Worm (Caenorhabditis elegans): ENCODE measurements around the gene Y49A3A.3.

Gene Y49A3A.3

DNA sequence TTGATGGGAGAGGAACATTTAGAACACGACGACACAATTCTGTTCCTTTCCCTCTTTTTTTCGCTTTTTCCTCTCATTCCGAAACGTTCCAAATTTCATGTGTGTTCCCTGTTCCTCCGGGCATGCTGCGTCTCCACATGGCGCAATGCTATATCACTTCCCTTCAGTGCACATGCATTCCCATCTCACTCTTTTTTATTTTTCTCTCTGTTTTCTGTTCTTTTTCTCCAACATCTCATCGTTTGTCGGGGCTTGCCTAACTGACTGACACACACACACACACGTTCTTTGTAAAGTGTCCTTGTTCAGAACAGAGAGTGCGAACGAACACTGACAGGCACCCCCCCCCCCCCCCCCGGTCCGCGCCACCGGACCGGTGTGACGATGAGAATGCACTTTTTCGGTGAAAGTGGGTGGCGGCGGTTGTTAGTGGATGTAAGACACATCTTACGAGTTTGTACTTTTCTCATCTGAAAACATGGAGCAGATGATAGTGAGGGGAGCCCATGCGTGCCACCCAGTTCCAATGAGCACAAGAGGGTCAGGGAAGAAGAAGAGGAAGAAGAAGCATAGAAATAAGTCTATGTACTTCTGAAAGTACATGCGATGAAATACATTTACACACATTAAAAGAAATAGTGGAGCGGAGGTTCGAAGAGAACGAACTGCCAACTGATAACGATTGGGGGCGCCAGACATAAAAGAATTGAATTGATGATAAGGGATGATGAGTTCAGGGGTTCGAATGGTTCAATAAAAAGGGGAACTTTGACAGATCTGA lies 14.3 kb downstream of the Y49A3A.3 start:
- TF ChIP-seq ceh-27 (GFP tag; optimal IDR thresholded peaks at IDR 0.05) (peak; percentile 55), cebp-2 (GFP tag; IDR thresholded peaks at IDR 0.05) (no peak), ztf-3 (GFP tag; optimal IDR thresholded peaks at IDR 0.05) (no peak), die-1 (tag; optimal IDR thresholded peaks at IDR 0.05) (no peak), tbx-9 (tag; optimal IDR thresholded peaks at IDR 0.05; ENCODE audit: borderline replicate concordance) (no peak), let-526 (GFP tag; IDR thresholded peaks at IDR 0.05) (no peak), ztf-26 (tag; optimal IDR thresholded peaks at IDR 0.05) (no peak), snpc-4 (GFP tag; optimal IDR thresholded peaks at IDR 0.05) (no peak), snpc-4 (tag; optimal IDR thresholded peaks at IDR 0.05) (peak in 1 of 4 experiments; percentile 28), ceh-91 (GFP tag; IDR thresholded peaks at IDR 0.05) (no peak), him-1 (tag; optimal IDR thresholded peaks at IDR 0.05) (no peak), dpl-1 (GFP tag; optimal IDR thresholded peaks at IDR 0.05) (no peak), tbp1 (GFP tag; optimal IDR thresholded peaks at IDR 0.05) (no peak), F37B4.10 (GFP tag; IDR thresholded peaks at IDR 0.05) (no peak), snpc-1.3 (tag; optimal IDR thresholded peaks at IDR 0.05; ENCODE audit: insufficient read depth) (no peak), Y79H2A.3 (GFP tag; conservative IDR thresholded peaks at IDR 0.05) (no peak), egrh-3 (GFP tag; IDR thresholded peaks at IDR 0.05) (peak; percentile 78; the same call in 1 of the 2 replicates), ztf-6 (GFP tag; IDR thresholded peaks at IDR 0.05) (no peak), zim-3 (tag; optimal IDR thresholded peaks at IDR 0.05) (no peak), nhr-27 (tag; optimal IDR thresholded peaks at IDR 0.05) (no peak), ztf-18 (tag; optimal IDR thresholded peaks at IDR 0.05) (no peak), lsl-1 (GFP tag; optimal IDR thresholded peaks at IDR 0.05) (no peak), hmg-1.2 (GFP tag; IDR thresholded peaks at IDR 0.05) (peak; percentile 83), nhr-179 (tag; optimal IDR thresholded peaks at IDR 0.05) (no peak), somi-1 (GFP tag; optimal IDR thresholded peaks at IDR 0.05) (peak; percentile 50), sea-2 (GFP tag; IDR thresholded peaks at IDR 0.05) (no peak), ccch-3 (GFP tag; optimal IDR thresholded peaks at IDR 0.05) (no peak), attf-6 (GFP tag; IDR thresholded peaks at IDR 0.05) (no peak), aptf-2 (GFP tag; conservative IDR thresholded peaks at IDR 0.05) (no peak), B0261.1 (tag; optimal IDR thresholded peaks at IDR 0.05) (no peak), gei-17 (GFP tag; optimal IDR thresholded peaks at IDR 0.05) (no peak), dox-1 (GFP tag; IDR thresholded peaks at IDR 0.05) (peak; percentile 45; the same call in 1 of the 2 replicates), F10E7.11 (tag; optimal IDR thresholded peaks at IDR 0.05) (no peak), rec-8 (tag; optimal IDR thresholded peaks at IDR 0.05) (no peak), unc-62 (GFP tag; optimal IDR thresholded peaks at IDR 0.05) (no peak), atf-7 (tag; optimal IDR thresholded peaks at IDR 0.05) (no peak), F23B12.7 (tag; optimal IDR thresholded peaks at IDR 0.05; ENCODE audit: insufficient read depth) (no peak), ceh-58 (GFP tag; IDR thresholded peaks at IDR 0.05) (no peak), lsy-27 (tag; optimal IDR thresholded peaks at IDR 0.05; ENCODE audit: borderline replicate concordance, insufficient read depth) (no peak), zfh-2 (GFP tag; conservative IDR thresholded peaks at IDR 0.05) (peak; percentile 98), Y56A3A.18 (GFP tag; IDR thresholded peaks at IDR 0.05) (no peak), C06A6.2 (GFP tag; conservative IDR thresholded peaks at IDR 0.05) (0 out of 2 replicates have a peak, but pooled peaks have one; percentile 24), ZK185.1 (tag; optimal IDR thresholded peaks at IDR 0.05; ENCODE audit: poor library complexity, severe bottlenecking) (no peak), F33H1.4 (GFP tag; IDR thresholded peaks at IDR 0.05) (no peak), mxl-1 (tag; optimal IDR thresholded peaks at IDR 0.05) (no peak), lin-54 (GFP tag; optimal IDR thresholded peaks at IDR 0.05) (no peak), lag-1 (GFP tag; IDR thresholded peaks at IDR 0.05) (no peak)

Data from whole organism, young adult.